ENCODE assay signal across 1 fruit fly cellular context in the genomic region with DNA sequence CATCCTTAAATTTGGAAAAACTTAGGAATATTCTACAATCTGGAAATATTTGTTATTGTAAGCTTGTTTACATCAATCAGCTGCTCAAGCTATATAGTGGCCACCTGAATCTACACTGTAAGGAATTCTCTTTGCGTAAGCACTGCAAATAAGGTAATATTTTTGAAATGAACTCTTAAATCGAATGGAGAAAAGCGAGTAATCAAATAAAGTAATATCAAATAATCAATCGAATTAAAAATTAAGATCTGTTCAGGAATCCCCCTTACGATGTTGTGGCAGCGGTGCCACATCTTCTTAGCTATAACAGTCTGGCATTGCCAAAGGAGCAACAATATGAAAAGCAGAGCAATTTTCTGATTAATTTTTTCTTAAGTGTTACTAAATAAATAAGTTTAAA.
TF ChIP-seq lines count a peak whose summit lies in the region.

A gene (minus strand): TSS at position 160 of the 400 bp plus-strand sequence.
A gene (plus strand): TSS at position 303 of the 400 bp plus-strand sequence.

TF ChIP-seq in whole organism, embryonic, 481 proteins besides CTCF, POLR2A, EP300 and RAD21 (continued from another document and continues in another):
- peak; percentile 92 for TF ChIP-seq ab (GFP tag; optimal IDR thresholded peaks at IDR 0.05; lab: Kevin White, UChicago)
- TF ChIP-seq CG11456 (GFP tag; IDR thresholded peaks at IDR 0.05; lab: Robert Waterston, UW), result peak; percentile 100
- peak; percentile 100 for TF ChIP-seq CG10366 (GFP tag; IDR thresholded peaks at IDR 0.05; lab: Robert Waterston, UW)
- TF ChIP-seq pros (GFP tag; optimal IDR thresholded peaks at IDR 0.05; lab: Kevin White, UChicago), result no peak
- TF ChIP-seq cas (GFP tag; IDR thresholded peaks at IDR 0.05; lab: Robert Waterston, UW), result peak; percentile 98
- no peak for TF ChIP-seq Trl (optimal IDR thresholded peaks at IDR 0.05; lab: Kevin White, UChicago)
- TF ChIP-seq Trl (GFP tag; optimal IDR thresholded peaks at IDR 0.05; lab: Kevin White, UChicago), result peak; percentile 99
- TF ChIP-seq Mrtf (GFP tag; IDR thresholded peaks at IDR 0.05; lab: Robert Waterston, UW), result peak; percentile 99
- peak; percentile 90 for TF ChIP-seq stwl (tag; optimal IDR thresholded peaks at IDR 0.05; lab: Kevin White, UChicago)
- 0 out of 2 replicates have a peak, but pooled peaks have one; percentile 48 for TF ChIP-seq sna (GFP tag; IDR thresholded peaks at IDR 0.05; lab: Robert Waterston, UW; ENCODE audit: partially characterized antibody)
- TF ChIP-seq CG16779 (GFP tag; IDR thresholded peaks at IDR 0.05; lab: Robert Waterston, UW), result peak; percentile 99
- TF ChIP-seq onecut (GFP tag; IDR thresholded peaks at IDR 0.05; lab: Robert Waterston, UW), result peak; percentile 96
- peak; percentile 99 for TF ChIP-seq chif (GFP tag; optimal IDR thresholded peaks at IDR 0.05; lab: Kevin White, UChicago)
- TF ChIP-seq CG7745 (tag; optimal IDR thresholded peaks at IDR 0.05; lab: Kevin White, UChicago), result peak; percentile 33
- peak; percentile 98 for TF ChIP-seq sr (GFP tag; IDR thresholded peaks at IDR 0.05; lab: Robert Waterston, UW)
- TF ChIP-seq CG7372 (GFP tag; IDR thresholded peaks at IDR 0.05; lab: Robert Waterston, UW), result peak; percentile 98
- TF ChIP-seq Side (GFP tag; optimal IDR thresholded peaks at IDR 0.05; lab: Kevin White, UChicago), result peak; percentile 97
- peak; percentile 99 for TF ChIP-seq CG17829 (tag; optimal IDR thresholded peaks at IDR 0.05; lab: Kevin White, UChicago)
- peak; percentile 96 for TF ChIP-seq CG9215 (GFP tag; IDR thresholded peaks at IDR 0.05; lab: Robert Waterston, UW)
- TF ChIP-seq Optix (GFP tag; IDR thresholded peaks at IDR 0.05; lab: Robert Waterston, UW), result peak; percentile 98
- peak; percentile 98 for TF ChIP-seq CG9727 (GFP tag; optimal IDR thresholded peaks at IDR 0.05; lab: Kevin White, UChicago)
- peak; percentile 98 for TF ChIP-seq so (GFP tag; IDR thresholded peaks at IDR 0.05; lab: Robert Waterston, UW)
- TF ChIP-seq Dfd (GFP tag; optimal IDR thresholded peaks at IDR 0.05; lab: Kevin White, UChicago), result no peak
- peak; percentile 94 for TF ChIP-seq CkIIα-i1 (GFP tag; IDR thresholded peaks at IDR 0.05; lab: Robert Waterston, UW)
- TF ChIP-seq cg (GFP tag; optimal IDR thresholded peaks at IDR 0.05; lab: Kevin White, UChicago), result peak; percentile 8
- TF ChIP-seq HmgD (GFP tag; optimal IDR thresholded peaks at IDR 0.05; lab: Kevin White, UChicago), result peak; percentile 98
- peak; percentile 99 for TF ChIP-seq CG14667 (GFP tag; IDR thresholded peaks at IDR 0.05; lab: Robert Waterston, UW)
- no peak for TF ChIP-seq usp (GFP tag; optimal IDR thresholded peaks at IDR 0.05; lab: Kevin White, UChicago)
- TF ChIP-seq fd102C (GFP tag; optimal IDR thresholded peaks at IDR 0.05; lab: Kevin White, UChicago), result peak; percentile 70
- peak; percentile 95 for TF ChIP-seq CG10565 (GFP tag; optimal IDR thresholded peaks at IDR 0.05; lab: Kevin White, UChicago)
- TF ChIP-seq trh (GFP tag; optimal IDR thresholded peaks at IDR 0.05; lab: Kevin White, UChicago), result peak; percentile 97
- peak; percentile 98 for TF ChIP-seq CG18599 (GFP tag; optimal IDR thresholded peaks at IDR 0.05; lab: Kevin White, UChicago)
- peak; percentile 98 for TF ChIP-seq gsb (GFP tag; IDR thresholded peaks at IDR 0.05; lab: Robert Waterston, UW)
- peak; percentile 98 for TF ChIP-seq oc (tag; optimal IDR thresholded peaks at IDR 0.05; lab: Kevin White, UChicago)
- TF ChIP-seq CG9932 (GFP tag; IDR thresholded peaks at IDR 0.05; lab: Robert Waterston, UW), result peak; percentile 99
- peak; percentile 99 for TF ChIP-seq shn (GFP tag; optimal IDR thresholded peaks at IDR 0.05; lab: Kevin White, UChicago)
- peak; percentile 97 for TF ChIP-seq nau (GFP tag; optimal IDR thresholded peaks at IDR 0.05; lab: Kevin White, UChicago)
- TF ChIP-seq fu2 (GFP tag; optimal IDR thresholded peaks at IDR 0.05; lab: Kevin White, UChicago), result peak; percentile 99
- TF ChIP-seq org-1 (GFP tag; optimal IDR thresholded peaks at IDR 0.05; lab: Kevin White, UChicago), result peak; percentile 93
- TF ChIP-seq jigr1 (GFP tag; IDR thresholded peaks at IDR 0.05; lab: Robert Waterston, UW), result peak; percentile 94
- TF ChIP-seq CG3838 (GFP tag; optimal IDR thresholded peaks at IDR 0.05; lab: Kevin White, UChicago), result peak; percentile 97
- TF ChIP-seq tap (tag; optimal IDR thresholded peaks at IDR 0.05; lab: Kevin White, UChicago), result peak; percentile 98
- peak; percentile 95 for TF ChIP-seq CG6765 (GFP tag; optimal IDR thresholded peaks at IDR 0.05; lab: Kevin White, UChicago)
- TF ChIP-seq cwo (GFP tag; optimal IDR thresholded peaks at IDR 0.05; lab: Kevin White, UChicago), result peak; percentile 94
- TF ChIP-seq zf30C (GFP tag; optimal IDR thresholded peaks at IDR 0.05; lab: Kevin White, UChicago), result peak; percentile 83
- no peak for TF ChIP-seq Hr39 (optimal IDR thresholded peaks at IDR 0.05; lab: Kevin White, UChicago)
- peak; percentile 90 for TF ChIP-seq CG18011 (GFP tag; optimal IDR thresholded peaks at IDR 0.05; lab: Kevin White, UChicago)
- peak; percentile 98 for TF ChIP-seq danr (GFP tag; IDR thresholded peaks at IDR 0.05; lab: Robert Waterston, UW)
- TF ChIP-seq Sox100B (GFP tag; optimal IDR thresholded peaks at IDR 0.05; lab: Kevin White, UChicago), result peak; percentile 93
- TF ChIP-seq gt (GFP tag; IDR thresholded peaks at IDR 0.05; lab: Robert Waterston, UW), result peak; percentile 96
- peak; percentile 92 for TF ChIP-seq CG17186 (GFP tag; optimal IDR thresholded peaks at IDR 0.05; lab: Kevin White, UChicago)
- TF ChIP-seq CG11398 (GFP tag; optimal IDR thresholded peaks at IDR 0.05; lab: Kevin White, UChicago), result peak; percentile 98
- TF ChIP-seq CG18262 (tag; optimal IDR thresholded peaks at IDR 0.05; lab: Kevin White, UChicago), result peak; percentile 97
- TF ChIP-seq CG11723 (GFP tag; optimal IDR thresholded peaks at IDR 0.05; lab: Kevin White, UChicago), result peak; percentile 93
- TF ChIP-seq CG3281 (GFP tag; optimal IDR thresholded peaks at IDR 0.05; lab: Kevin White, UChicago), result peak; percentile 97
- peak; percentile 94 for TF ChIP-seq psq (GFP tag; optimal IDR thresholded peaks at IDR 0.05; lab: Kevin White, UChicago)
- TF ChIP-seq zfh1 (GFP tag; IDR thresholded peaks at IDR 0.05; lab: Robert Waterston, UW), result peak; percentile 99
- TF ChIP-seq Dll (GFP tag; IDR thresholded peaks at IDR 0.05; lab: Robert Waterston, UW; ENCODE audit: partially characterized antibody), result 0 out of 4 replicates have a peak, but pooled peaks have one; percentile 37
- peak; percentile 97 for TF ChIP-seq Hmx (GFP tag; optimal IDR thresholded peaks at IDR 0.05; lab: Kevin White, UChicago)
- TF ChIP-seq sqz (GFP tag; optimal IDR thresholded peaks at IDR 0.05; lab: Kevin White, UChicago), result no peak
- peak; percentile 99 for TF ChIP-seq Atf-2 (GFP tag; optimal IDR thresholded peaks at IDR 0.05; lab: Kevin White, UChicago)
- peak; percentile 98 for TF ChIP-seq fd3F (GFP tag; optimal IDR thresholded peaks at IDR 0.05; lab: Kevin White, UChicago)
- TF ChIP-seq mirr (GFP tag; optimal IDR thresholded peaks at IDR 0.05; lab: Kevin White, UChicago), result peak; percentile 95
- peak; percentile 92 for TF ChIP-seq CG11560 (tag; IDR thresholded peaks at IDR 0.05; lab: Robert Waterston, UW)
- TF ChIP-seq nerfin-1 (tag; optimal IDR thresholded peaks at IDR 0.05; lab: Kevin White, UChicago), result peak; percentile 94
- TF ChIP-seq CrebB (tag; optimal IDR thresholded peaks at IDR 0.05; lab: Kevin White, UChicago), result peak; percentile 97
- peak; percentile 98 for TF ChIP-seq CG12071 (GFP tag; optimal IDR thresholded peaks at IDR 0.05; lab: Kevin White, UChicago)
- peak; percentile 47; the same call in 1 of the 3 replicates for TF ChIP-seq Opbp (GFP tag; IDR thresholded peaks at IDR 0.05; lab: Robert Waterston, UW; ENCODE audit: partially characterized antibody)
- peak; percentile 96 for TF ChIP-seq BtbVII (GFP tag; optimal IDR thresholded peaks at IDR 0.05; lab: Kevin White, UChicago)
- TF ChIP-seq cad (GFP tag; optimal IDR thresholded peaks at IDR 0.05; lab: Kevin White, UChicago), result no peak
- peak; percentile 98 for TF ChIP-seq CG1024 (GFP tag; IDR thresholded peaks at IDR 0.05; lab: Robert Waterston, UW)
- TF ChIP-seq CG2129 (GFP tag; IDR thresholded peaks at IDR 0.05; lab: Robert Waterston, UW; ENCODE audit: partially characterized antibody), result no peak
- TF ChIP-seq Nf-YA (GFP tag; IDR thresholded peaks at IDR 0.05; lab: Robert Waterston, UW), result peak; percentile 98
- peak; percentile 95 for TF ChIP-seq CG15601 (tag; optimal IDR thresholded peaks at IDR 0.05; lab: Kevin White, UChicago)
- peak; percentile 97 for TF ChIP-seq ash1 (GFP tag; optimal IDR thresholded peaks at IDR 0.05; lab: Kevin White, UChicago)
- TF ChIP-seq CG4617 (GFP tag; optimal IDR thresholded peaks at IDR 0.05; lab: Kevin White, UChicago; ENCODE audit: borderline replicate concordance), result peak; percentile 99
- peak; percentile 65 for TF ChIP-seq Dip2 (GFP tag; IDR thresholded peaks at IDR 0.05; lab: Robert Waterston, UW)
- TF ChIP-seq CG10147 (GFP tag; optimal IDR thresholded peaks at IDR 0.05; lab: Kevin White, UChicago), result peak; percentile 96
- peak; percentile 99 for TF ChIP-seq dpn (GFP tag; optimal IDR thresholded peaks at IDR 0.05; lab: Kevin White, UChicago)
- TF ChIP-seq jumu (GFP tag; optimal IDR thresholded peaks at IDR 0.05; lab: Kevin White, UChicago), result peak; percentile 98
- TF ChIP-seq CG9797 (GFP tag; optimal IDR thresholded peaks at IDR 0.05; lab: Kevin White, UChicago), result peak; percentile 45
- peak; percentile 99 for TF ChIP-seq ind (GFP tag; optimal IDR thresholded peaks at IDR 0.05; lab: Kevin White, UChicago)
- peak; percentile 99 for TF ChIP-seq Rx (GFP tag; IDR thresholded peaks at IDR 0.05; lab: Robert Waterston, UW)
- TF ChIP-seq CG3995 (GFP tag; optimal IDR thresholded peaks at IDR 0.05; lab: Kevin White, UChicago), result peak; percentile 84
- TF ChIP-seq CG1603 (tag; optimal IDR thresholded peaks at IDR 0.05; lab: Kevin White, UChicago), result peak; percentile 99
- TF ChIP-seq lilli (GFP tag; optimal IDR thresholded peaks at IDR 0.05; lab: Kevin White, UChicago), result peak; percentile 99
- TF ChIP-seq HLH4C (GFP tag; IDR thresholded peaks at IDR 0.05; lab: Robert Waterston, UW; ENCODE audit: partially characterized antibody), result no peak
- peak; percentile 94 for TF ChIP-seq CG15011 (GFP tag; optimal IDR thresholded peaks at IDR 0.05; lab: Kevin White, UChicago)
- peak; percentile 97 for TF ChIP-seq CG31388 (GFP tag; optimal IDR thresholded peaks at IDR 0.05; lab: Kevin White, UChicago)
- peak; percentile 55 for TF ChIP-seq CG13287 (GFP tag; IDR thresholded peaks at IDR 0.05; lab: Robert Waterston, UW; ENCODE audit: partially characterized antibody)
- TF ChIP-seq tin (GFP tag; optimal IDR thresholded peaks at IDR 0.05; lab: Kevin White, UChicago), result peak; percentile 99
- TF ChIP-seq CG14860 (GFP tag; IDR thresholded peaks at IDR 0.05; lab: Robert Waterston, UW; ENCODE audit: partially characterized antibody), result no peak
- peak; percentile 99 for TF ChIP-seq dati (GFP tag; IDR thresholded peaks at IDR 0.05; lab: Robert Waterston, UW)
- peak; percentile 96 for TF ChIP-seq CG6813 (GFP tag; optimal IDR thresholded peaks at IDR 0.05; lab: Kevin White, UChicago)
- peak; percentile 98 for TF ChIP-seq Taf1 (GFP tag; IDR thresholded peaks at IDR 0.05; lab: Robert Waterston, UW)
- peak; percentile 88 for TF ChIP-seq CG6654 (GFP tag; optimal IDR thresholded peaks at IDR 0.05; lab: Kevin White, UChicago)
- TF ChIP-seq CG8478 (optimal IDR thresholded peaks at IDR 0.05; lab: Kevin White, UChicago), result no peak
- no peak for TF ChIP-seq Tbp (GFP tag; optimal IDR thresholded peaks at IDR 0.05; lab: Kevin White, UChicago)
- peak in 1 of 2 experiments; percentile 82 for TF ChIP-seq Hr78 (GFP tag; optimal IDR thresholded peaks at IDR 0.05; lab: Kevin White, UChicago)
- TF ChIP-seq al (GFP tag; IDR thresholded peaks at IDR 0.05; lab: Robert Waterston, UW), result peak; percentile 99
- peak; percentile 91 for TF ChIP-seq run (tag; optimal IDR thresholded peaks at IDR 0.05; lab: Kevin White, UChicago)
- TF ChIP-seq CG1602 (GFP tag; optimal IDR thresholded peaks at IDR 0.05; lab: Kevin White, UChicago), result peak; percentile 99
- TF ChIP-seq ken (GFP tag; IDR thresholded peaks at IDR 0.05; lab: Robert Waterston, UW), result peak; percentile 99
- peak; percentile 98 for TF ChIP-seq CG9876 (GFP tag; optimal IDR thresholded peaks at IDR 0.05; lab: Kevin White, UChicago)
- TF ChIP-seq dmrt11E (tag; optimal IDR thresholded peaks at IDR 0.05; lab: Kevin White, UChicago), result peak; percentile 95
- no peak; the same call in 1 of the 2 replicates for TF ChIP-seq amos (GFP tag; IDR thresholded peaks at IDR 0.05; lab: Robert Waterston, UW; ENCODE audit: partially characterized antibody)
- TF ChIP-seq Deaf1 (tag; optimal IDR thresholded peaks at IDR 0.05; lab: Kevin White, UChicago), result peak; percentile 81
- TF ChIP-seq Dad (GFP tag; optimal IDR thresholded peaks at IDR 0.05; lab: Kevin White, UChicago), result peak; percentile 98
- peak; percentile 98 for TF ChIP-seq CoRest (tag; optimal IDR thresholded peaks at IDR 0.05; lab: Kevin White, UChicago)
- TF ChIP-seq Doc2 (GFP tag; IDR thresholded peaks at IDR 0.05; lab: Robert Waterston, UW), result peak; percentile 97
- peak; percentile 100 for TF ChIP-seq CG34422 (GFP tag; IDR thresholded peaks at IDR 0.05; lab: Robert Waterston, UW)
- peak; percentile 98 for TF ChIP-seq CG30431 (GFP tag; optimal IDR thresholded peaks at IDR 0.05; lab: Kevin White, UChicago)
- peak; percentile 95 for TF ChIP-seq CG17385 (GFP tag; optimal IDR thresholded peaks at IDR 0.05; lab: Kevin White, UChicago)
- no peak for TF ChIP-seq mld (GFP tag; IDR thresholded peaks at IDR 0.05; lab: Robert Waterston, UW; ENCODE audit: partially characterized antibody)
- TF ChIP-seq CG17359 (tag; optimal IDR thresholded peaks at IDR 0.05; lab: Kevin White, UChicago), result peak; percentile 99
- TF ChIP-seq CG3065 (GFP tag; optimal IDR thresholded peaks at IDR 0.05; lab: Kevin White, UChicago), result peak; percentile 97
- peak; percentile 99 for TF ChIP-seq CG10209 (GFP tag; optimal IDR thresholded peaks at IDR 0.05; lab: Kevin White, UChicago)
- peak; percentile 89 for TF ChIP-seq Adf1 (GFP tag; IDR thresholded peaks at IDR 0.05; lab: Robert Waterston, UW)
- TF ChIP-seq CG31224 (GFP tag; IDR thresholded peaks at IDR 0.05; lab: Robert Waterston, UW), result peak; percentile 98
- TF ChIP-seq CG18619 (GFP tag; optimal IDR thresholded peaks at IDR 0.05; lab: Kevin White, UChicago), result peak; percentile 97
- TF ChIP-seq Asciz (GFP tag; optimal IDR thresholded peaks at IDR 0.05; lab: Kevin White, UChicago), result peak; percentile 97
- TF ChIP-seq CG7786 (GFP tag; optimal IDR thresholded peaks at IDR 0.05; lab: Kevin White, UChicago), result peak; percentile 99
- no peak for TF ChIP-seq Bgb (GFP tag; IDR thresholded peaks at IDR 0.05; lab: Robert Waterston, UW; ENCODE audit: partially characterized antibody)
- TF ChIP-seq gro (GFP tag; optimal IDR thresholded peaks at IDR 0.05; lab: Kevin White, UChicago), result peak; percentile 99
